Worm (Caenorhabditis elegans) whole organism, young adult: ENCODE results near the gene nhr-102.

ENCODE experiments used
- F10E7.11 ChIP-seq: sonication (generic microtip); optimal IDR thresholded peaks from 2 replicates; lab custom pipeline; 2017; ENCODE audit warnings: mild to moderate bottlenecking, missing genetic modification characterization, moderate library complexity, missing compliant biosample characterization
- T26A5.8 ChIP-seq: sonication (generic microtip); optimal IDR thresholded peaks from 2 replicates; lab custom pipeline; 2016; ENCODE audit warnings: missing genetic modification characterization, missing compliant biosample characterization
- ZK185.1 ChIP-seq: sonication (generic microtip); optimal IDR thresholded peaks from 2 replicates; lab custom pipeline; 2016; ENCODE audit warnings: mild to moderate bottlenecking, missing genetic modification characterization, missing compliant biosample characterization; ENCODE audit not compliant: poor library complexity, severe bottlenecking
- dpl-1 ChIP-seq: fragments of 150-350 bp; optimal IDR thresholded peaks from 2 replicates; lab custom pipeline; 2014; ENCODE audit warnings: missing biosample characterization, missing genetic modification reagents, missing genetic modification characterization
- egl-18 ChIP-seq: fragments of 200-800 bp; sonication (Bioruptor generic); IDR thresholded peaks from 2 replicates; pipeline ENCODE4 v1.3.6; 2022; ENCODE audit warnings: missing genetic modification reagents, missing genetic modification characterization, missing compliant biosample characterization
- lir-1 ChIP-seq: fragments of 200-800 bp; sonication (Bioruptor generic); conservative IDR thresholded peaks from 2 replicates; pipeline ENCODE4 v1.3.6; 2022; ENCODE audit warnings: missing genetic modification reagents, missing genetic modification characterization, missing compliant biosample characterization
- pha-4 ChIP-seq: fragments of 150-350 bp; sonication (generic microtip); optimal IDR thresholded peaks from 2 replicates; lab custom pipeline; 2014; ENCODE audit warnings: missing biosample characterization, missing genetic modification reagents, missing genetic modification characterization
- rcor-1 ChIP-seq: fragments of 200-800 bp; sonication (Bioruptor generic); IDR thresholded peaks from 2 replicates; pipeline ENCODE4 v1.3.6; 2022; ENCODE audit warnings: missing genetic modification reagents, missing genetic modification characterization, missing compliant biosample characterization
- zim-3 ChIP-seq: sonication (generic microtip); optimal IDR thresholded peaks from 2 replicates; lab custom pipeline; 2017; ENCODE audit warnings: mild to moderate bottlenecking, missing genetic modification characterization, moderate library complexity, missing compliant biosample characterization
- ztf-22 ChIP-seq: fragments of 200-800 bp; sonication (Bioruptor generic); optimal IDR thresholded peaks from 2 replicates; lab custom pipeline; 2018; ENCODE audit warnings: mild to moderate bottlenecking, missing genetic modification characterization, moderate library complexity, missing compliant biosample characterization

ce11 chrV:15833622-15834021, 42.6 kb downstream of the nhr-102 start, which contains the start of gene srbc-54:
- TF ChIP-seq dpl-1 (no peak), pha-4 (no peak), ZK185.1 (tag; lab: Kevin White, UChicago) (no peak), T26A5.8 (tag; lab: Kevin White, UChicago) (no peak), lir-1 (GFP tag; lab: Robert Waterston, UW) (no peak), zim-3 (tag; lab: Kevin White, UChicago) (no peak), ztf-22 (GFP tag; lab: Kevin White, UChicago) (no peak), F10E7.11 (tag; lab: Kevin White, UChicago) (no peak), egl-18 (GFP tag; lab: Robert Waterston, UW) (no peak), rcor-1 (GFP tag; lab: Robert Waterston, UW) (no peak)
